Fruit fly (Drosophila melanogaster) whole organism, wandering third instar larva: Measurements from ENCODE around the gene CG10311.
A peak's percentile ranks its signal among the peaks of the same experiment; 100 is the strongest.

ENCODE experiments used
- CG32264 ChIP-seq: fragments of 200-800 bp; sonication (Bioruptor generic); optimal IDR thresholded peaks from 2 replicates; lab custom pipeline; 2016; ENCODE audit warnings: missing biosample characterization, missing genetic modification characterization
- Jra ChIP-seq: sonication (Bioruptor generic); optimal IDR thresholded peaks from 2 replicates; lab custom pipeline; 2016; ENCODE audit warnings: missing biosample characterization, missing genetic modification characterization
- h ChIP-seq: fragments of 200-800 bp; sonication (Bioruptor generic); optimal IDR thresholded peaks from 3 replicates; lab custom pipeline; 2016; ENCODE audit warnings: missing biosample characterization, mild to moderate bottlenecking, missing genetic modification characterization
- sv ChIP-seq: fragments of 200-800 bp; sonication (Bioruptor generic); optimal IDR thresholded peaks from 3 replicates; lab custom pipeline; 2016; ENCODE audit warnings: missing biosample characterization, missing genetic modification characterization
- usp ChIP-seq: fragments of >200 bp; optimal IDR thresholded peaks from 2 replicates; lab custom pipeline; 2017; ENCODE audit warnings: missing biosample characterization, missing genetic modification characterization

dm6 chr3R:16310081-16310493, 46.7 kb downstream of the CG10311 start:
- TF ChIP-seq CG32264 (GFP tag; lab: Kevin White, UChicago), result no peak
- no peak for TF ChIP-seq usp (GFP tag; lab: Kevin White, UChicago)
- TF ChIP-seq Jra (GFP tag; lab: Kevin White, UChicago), result no peak
- no peak for TF ChIP-seq sv (GFP tag; lab: Kevin White, UChicago)
- peak; percentile 34 for TF ChIP-seq h (GFP tag; lab: Kevin White, UChicago)
